Fruit fly (Drosophila melanogaster): ENCODE data around the gene Rubicon.

DNA sequence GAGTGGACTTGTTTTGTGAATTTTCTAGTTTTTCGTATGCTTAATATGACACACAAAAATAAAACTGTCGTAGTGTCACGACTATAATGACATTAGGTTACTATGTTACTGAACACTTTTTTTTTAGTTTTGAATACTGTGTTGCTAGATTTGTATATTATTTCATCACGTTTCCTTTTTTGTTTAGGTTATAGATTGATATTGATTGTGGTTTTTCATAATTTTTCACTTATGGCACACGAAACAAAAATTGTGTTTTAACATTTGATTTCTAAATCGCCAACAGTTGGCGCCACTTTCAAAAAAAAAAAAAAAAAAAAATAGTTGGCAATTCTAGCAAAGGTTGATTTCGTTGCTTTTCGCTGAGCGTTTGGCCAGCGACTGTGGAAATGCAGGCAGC lies 16.7 kb downstream of the Rubicon start, which contains the start of gene CG11294:
- no peak for TF ChIP-seq pan (optimal IDR thresholded peaks at IDR 0.05)
- TF ChIP-seq sv (GFP tag; optimal IDR thresholded peaks at IDR 0.05) = no peak
- TF ChIP-seq Abd-B (GFP tag; optimal IDR thresholded peaks at IDR 0.05) = no peak
- no peak for TF ChIP-seq Dif (GFP tag; optimal IDR thresholded peaks at IDR 0.05; ENCODE audit: partially characterized antibody)
- TF ChIP-seq br (GFP tag; optimal IDR thresholded peaks at IDR 0.05) = no peak
- no peak for TF ChIP-seq dsf (GFP tag; optimal IDR thresholded peaks at IDR 0.05; ENCODE audit: borderline replicate concordance)
- no peak for TF ChIP-seq Vsx2 (GFP tag; optimal IDR thresholded peaks at IDR 0.05; ENCODE audit: partially characterized antibody)
- no peak for TF ChIP-seq Hnf4 (GFP tag; optimal IDR thresholded peaks at IDR 0.05)
- no peak for TF ChIP-seq usp (GFP tag; optimal IDR thresholded peaks at IDR 0.05)
- no peak for TF ChIP-seq woc (GFP tag; optimal IDR thresholded peaks at IDR 0.05)
- TF ChIP-seq fru (GFP tag; optimal IDR thresholded peaks at IDR 0.05) = no peak
